Fruit fly (Drosophila melanogaster) whole organism, adult: ENCODE results near the gene CG11369.

Source experiments
- CG11617 ChIP-seq: fragments of 200-800 bp; sonication (Bioruptor generic); optimal IDR thresholded peaks from 2 replicates; lab custom pipeline; 2017; ENCODE audit warnings: mild to moderate bottlenecking, missing biosample characterization, missing genetic modification reagents, missing genetic modification characterization
- CG12768 ChIP-seq: fragments of 200-800 bp; sonication (Bioruptor generic); optimal IDR thresholded peaks from 2 replicates; lab custom pipeline; 2017; ENCODE audit warnings: missing biosample characterization, missing genetic modification characterization, mild to moderate bottlenecking, moderate library complexity, missing genetic modification reagents
- CG14711 ChIP-seq: fragments of 200-800 bp; sonication (Bioruptor generic); optimal IDR thresholded peaks from 2 replicates; lab custom pipeline; 2018; ENCODE audit warnings: missing biosample characterization, mild to moderate bottlenecking, missing genetic modification characterization, moderate library complexity
- CG1620 ChIP-seq: fragments of 200-800 bp; sonication (Bioruptor generic); optimal IDR thresholded peaks from 2 replicates; lab custom pipeline; 2016; ENCODE audit warnings: missing biosample characterization, missing genetic modification characterization
- CG33017 ChIP-seq: fragments of 200-800 bp; sonication (Bioruptor generic); optimal IDR thresholded peaks from 2 replicates; lab custom pipeline; 2018; ENCODE audit warnings: missing biosample characterization, mild to moderate bottlenecking, missing genetic modification characterization, moderate library complexity
- CG5204 ChIP-seq: fragments of 200-800 bp; sonication (Bioruptor generic); optimal IDR thresholded peaks from 2 replicates; lab custom pipeline; 2016; ENCODE audit warnings: missing biosample characterization, missing genetic modification characterization
- CG7045 ChIP-seq: fragments of 200-800 bp; sonication (Bioruptor generic); optimal IDR thresholded peaks from 2 replicates; lab custom pipeline; 2017; ENCODE audit warnings: missing biosample characterization, mild to moderate bottlenecking, missing genetic modification characterization
- CG7101 ChIP-seq: fragments of 200-800 bp; sonication (Bioruptor generic); optimal IDR thresholded peaks from 2 replicates; lab custom pipeline; 2018; ENCODE audit warnings: missing biosample characterization, mild to moderate bottlenecking, missing genetic modification characterization, moderate library complexity
- Clk ChIP-seq: fragments of 200-800 bp; sonication (Bioruptor generic); optimal IDR thresholded peaks from 2 replicates; lab custom pipeline; 2017; ENCODE audit warnings: missing biosample characterization, missing genetic modification characterization
- Crg-1 ChIP-seq: fragments of 200-800 bp; sonication (Bioruptor generic); optimal IDR thresholded peaks from 2 replicates; lab custom pipeline; 2016; ENCODE audit warnings: missing biosample characterization, missing genetic modification characterization
- Hr96 ChIP-seq: fragments of 200-800 bp; sonication (Bioruptor generic); optimal IDR thresholded peaks from 2 replicates; lab custom pipeline; 2016; ENCODE audit warnings: missing biosample characterization, missing genetic modification characterization
- Mnt ChIP-seq: fragments of 200-800 bp; sonication (Bioruptor generic); optimal IDR thresholded peaks from 2 replicates; lab custom pipeline; 2016; ENCODE audit warnings: missing biosample characterization, mild to moderate bottlenecking, missing genetic modification characterization
- bab1 ChIP-seq: fragments of 200-800 bp; sonication (Bioruptor generic); optimal IDR thresholded peaks from 3 replicates; lab custom pipeline; 2019; ENCODE audit warnings: missing biosample characterization, mild to moderate bottlenecking, missing genetic modification characterization, moderate library complexity
- cic ChIP-seq: fragments of 200-800 bp; sonication (Bioruptor generic); optimal IDR thresholded peaks from 2 replicates; lab custom pipeline; 2017; ENCODE audit warnings: missing biosample characterization, mild to moderate bottlenecking, missing genetic modification characterization, moderate library complexity
- cnc ChIP-seq, 2 experiments: fragments of >200 bp; optimal IDR thresholded peaks; 2 replicates each; lab custom pipeline; 2017
- kay ChIP-seq: fragments of 200-800 bp; sonication (Bioruptor generic); peaks from one replicate; lab custom pipeline; 2016; ENCODE audit warnings: missing biosample characterization, missing genetic modification characterization, borderline replicate concordance
- ovo ChIP-seq: fragments of 200-800 bp; sonication (Bioruptor generic); optimal IDR thresholded peaks from 2 replicates; lab custom pipeline; 2016; ENCODE audit warnings: missing biosample characterization, missing genetic modification characterization
- pad ChIP-seq: fragments of 200-800 bp; sonication (Bioruptor generic); optimal IDR thresholded peaks from 3 replicates; lab custom pipeline; 2017; ENCODE audit warnings: missing biosample characterization, missing genetic modification characterization, mild to moderate bottlenecking, moderate library complexity, missing genetic modification reagents
- tj ChIP-seq: fragments of 200-800 bp; sonication (Bioruptor generic); optimal IDR thresholded peaks from 3 replicates; lab custom pipeline; 2017; ENCODE audit warnings: missing biosample characterization, mild to moderate bottlenecking, missing genetic modification characterization, moderate library complexity
- toe ChIP-seq: fragments of 200-800 bp; sonication (Bioruptor generic); optimal IDR thresholded peaks from 2 replicates; lab custom pipeline; 2016; ENCODE audit warnings: missing biosample characterization, missing genetic modification characterization

The CG11369 gene

dm6 chrX:7573990-7574389 is at the start of gene CG11369:
CG11369 (plus strand) TSS chrX:7574290.
- no peak for TF ChIP-seq Crg-1 (GFP tag; lab: Kevin White, UChicago)
- no peak for TF ChIP-seq Hr96 (GFP tag; lab: Kevin White, UChicago)
- no peak for TF ChIP-seq cnc (optimal IDR thresholded peaks at IDR 0.05; lab: Kevin White, UChicago)
- no peak for TF ChIP-seq CG12768 (GFP tag; lab: Kevin White, UChicago)
- TF ChIP-seq Clk: no peak
- no peak for TF ChIP-seq kay (GFP tag; lab: Kevin White, UChicago)
- no peak for TF ChIP-seq CG7045 (GFP tag; lab: Kevin White, UChicago)
- TF ChIP-seq CG33017: no peak
- TF ChIP-seq ovo (GFP tag; lab: Kevin White, UChicago): no peak
- no peak for TF ChIP-seq CG7101 (tag; lab: Kevin White, UChicago)

DNA sequence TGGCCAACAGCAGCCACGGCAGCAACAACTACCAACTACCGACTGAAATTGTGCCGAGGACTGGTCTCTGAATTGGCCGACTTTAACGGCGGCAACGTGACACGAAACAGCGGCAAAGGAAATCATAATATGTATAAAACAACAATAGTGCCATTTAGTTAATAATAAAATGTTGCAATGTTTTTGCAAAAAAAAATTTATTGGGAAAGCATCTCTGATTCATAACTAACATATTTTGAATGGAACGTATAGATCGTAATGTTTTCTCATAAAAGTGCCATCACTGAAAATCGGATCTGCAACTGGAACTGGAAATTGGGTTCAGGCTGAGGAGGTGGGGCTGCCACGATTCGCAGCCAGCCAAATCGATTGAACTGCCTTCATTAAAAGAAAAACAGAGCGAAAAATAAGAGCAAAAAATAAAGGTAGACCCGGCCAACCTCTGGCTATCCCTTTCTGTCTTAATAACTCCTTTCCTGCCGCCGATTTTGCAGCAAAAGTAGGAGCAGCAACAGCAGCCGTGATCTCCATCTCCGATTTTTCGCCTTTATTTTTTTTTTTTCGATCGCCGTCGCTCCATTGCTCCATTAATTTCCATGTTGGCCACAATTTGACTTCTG is 47.9 kb upstream of the CG11369 start:
- TF ChIP-seq cnc (optimal IDR thresholded peaks at IDR 0.05; lab: Kevin White, UChicago) (no peak), tj (no peak), CG7045 (GFP tag; lab: Kevin White, UChicago) (no peak), ovo (GFP tag; lab: Kevin White, UChicago) (no peak), CG33017 (no peak), bab1 (GFP tag; lab: Kevin White, UChicago) (no peak), Crg-1 (GFP tag; lab: Kevin White, UChicago) (no peak), CG12768 (GFP tag; lab: Kevin White, UChicago) (no peak), CG14711 (tag; lab: Kevin White, UChicago) (no peak), pad (GFP tag; lab: Kevin White, UChicago) (no peak), Mnt (GFP tag; lab: Kevin White, UChicago) (no peak), CG11617 (GFP tag; lab: Kevin White, UChicago) (no peak), CG5204 (GFP tag; lab: Kevin White, UChicago) (no peak), toe (GFP tag; lab: Kevin White, UChicago) (no peak), CG7101 (tag; lab: Kevin White, UChicago) (no peak), kay (GFP tag; lab: Kevin White, UChicago) (no peak), Clk (no peak), Hr96 (GFP tag; lab: Kevin White, UChicago) (no peak), CG1620 (GFP tag; lab: Kevin White, UChicago) (no peak), cic (GFP tag; lab: Kevin White, UChicago) (no peak)

dm6 chrX:7526914-7527313 is 47.2 kb upstream of the CG11369 start:
- no peak for TF ChIP-seq tj
- no peak for TF ChIP-seq CG7101 (tag; lab: Kevin White, UChicago)
- no peak for TF ChIP-seq Crg-1 (GFP tag; lab: Kevin White, UChicago)

DNA sequence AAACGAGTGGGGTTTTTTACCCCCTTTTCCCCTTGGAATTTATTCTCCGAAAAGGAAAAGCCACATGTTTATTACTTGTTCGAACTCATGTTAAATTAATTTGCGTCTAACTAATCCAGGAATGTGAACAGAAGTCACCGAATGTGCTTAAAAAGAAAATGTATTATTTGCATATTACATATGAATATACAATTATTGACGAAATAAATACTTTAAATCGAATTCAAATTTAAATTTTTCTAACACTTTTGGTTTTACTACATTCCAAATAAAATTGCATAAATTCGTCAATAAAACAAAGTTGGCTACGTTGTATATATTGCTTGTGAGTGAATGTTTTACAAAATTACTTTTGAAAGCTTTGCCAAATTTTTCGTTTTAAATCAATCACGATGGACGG is 46.1 kb upstream of the CG11369 start, which contains the start of gene CG43138:
Gene CG43138, plus strand, starts transcription at position 301 of the 400 bp plus-strand sequence.
- TF ChIP-seq cnc (optimal IDR thresholded peaks at IDR 0.05; lab: Kevin White, UChicago) (no peak), kay (GFP tag; lab: Kevin White, UChicago) (no peak), pad (GFP tag; lab: Kevin White, UChicago) (no peak), toe (GFP tag; lab: Kevin White, UChicago) (no peak), CG5204 (GFP tag; lab: Kevin White, UChicago) (no peak), Clk (no peak), bab1 (GFP tag; lab: Kevin White, UChicago) (no peak), ovo (GFP tag; lab: Kevin White, UChicago) (no peak), CG33017 (no peak)

DNA sequence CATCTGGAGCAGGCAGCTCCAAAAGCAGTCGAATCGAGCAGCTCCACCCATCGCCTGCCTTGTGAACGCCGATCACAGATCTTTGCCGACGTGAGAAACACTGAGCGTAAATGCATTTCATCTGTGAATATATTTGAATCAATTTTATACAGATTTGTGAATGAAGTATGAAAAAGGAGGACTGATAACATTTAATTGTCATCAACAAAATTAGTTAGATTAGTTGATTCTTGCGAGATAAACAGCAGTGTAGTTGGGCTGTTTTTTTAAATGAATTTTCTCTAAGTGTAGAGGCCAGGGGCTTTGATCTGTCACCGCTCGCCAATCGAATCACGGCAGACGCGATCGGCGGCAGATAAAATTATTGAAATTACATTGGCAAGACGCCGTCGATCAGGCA is 43.9 kb upstream of the CG11369 start:
- no peak for TF ChIP-seq CG1620 (GFP tag; lab: Kevin White, UChicago)
- no peak for TF ChIP-seq toe (GFP tag; lab: Kevin White, UChicago)
- no peak for TF ChIP-seq CG7101 (tag; lab: Kevin White, UChicago)
- no peak for TF ChIP-seq tj
- TF ChIP-seq Crg-1 (GFP tag; lab: Kevin White, UChicago): no peak
- no peak for TF ChIP-seq CG14711 (tag; lab: Kevin White, UChicago)
- no peak for TF ChIP-seq Mnt (GFP tag; lab: Kevin White, UChicago)
- TF ChIP-seq CG5204 (GFP tag; lab: Kevin White, UChicago): no peak
- no peak for TF ChIP-seq ovo (GFP tag; lab: Kevin White, UChicago)
- no peak for TF ChIP-seq CG12768 (GFP tag; lab: Kevin White, UChicago)
- no peak for TF ChIP-seq kay (GFP tag; lab: Kevin White, UChicago)
- no peak for TF ChIP-seq pad (GFP tag; lab: Kevin White, UChicago)
- no peak for TF ChIP-seq cic (GFP tag; lab: Kevin White, UChicago)
- no peak for TF ChIP-seq cnc (optimal IDR thresholded peaks at IDR 0.05; lab: Kevin White, UChicago)
- TF ChIP-seq Clk: no peak
- no peak for TF ChIP-seq CG33017
- no peak for TF ChIP-seq Hr96 (GFP tag; lab: Kevin White, UChicago)

DNA sequence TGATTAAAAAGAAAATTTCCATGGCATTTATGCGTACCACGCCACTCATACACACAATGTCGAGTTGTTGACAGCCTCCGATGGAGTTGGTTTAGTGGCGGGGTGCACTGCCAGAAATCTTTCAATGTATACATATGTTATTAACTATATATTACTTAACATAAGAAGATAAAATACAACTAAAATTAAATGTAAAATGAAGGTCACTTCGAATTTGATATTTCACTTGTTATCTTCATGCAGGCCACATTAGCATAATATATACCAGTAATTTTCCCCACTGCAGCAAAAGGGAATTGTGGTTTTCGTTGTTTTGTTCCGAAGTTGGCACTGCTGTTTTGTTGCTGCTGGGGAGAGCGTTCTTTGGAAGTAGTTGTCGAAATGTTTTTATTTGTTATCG is 39.2 kb upstream of the CG11369 start:
- no peak for TF ChIP-seq CG14711 (tag; lab: Kevin White, UChicago)
- TF ChIP-seq cnc (optimal IDR thresholded peaks at IDR 0.05; lab: Kevin White, UChicago): no peak
- TF ChIP-seq Clk: no peak
- no peak for TF ChIP-seq pad (GFP tag; lab: Kevin White, UChicago)
- no peak for TF ChIP-seq CG5204 (GFP tag; lab: Kevin White, UChicago)
- no peak for TF ChIP-seq Hr96 (GFP tag; lab: Kevin White, UChicago)
- TF ChIP-seq toe (GFP tag; lab: Kevin White, UChicago): no peak
- no peak for TF ChIP-seq cic (GFP tag; lab: Kevin White, UChicago)
- TF ChIP-seq CG1620 (GFP tag; lab: Kevin White, UChicago): no peak
- TF ChIP-seq CG12768 (GFP tag; lab: Kevin White, UChicago): no peak
- TF ChIP-seq Crg-1 (GFP tag; lab: Kevin White, UChicago): no peak
- TF ChIP-seq Mnt (GFP tag; lab: Kevin White, UChicago): no peak
- no peak for TF ChIP-seq tj
- no peak for TF ChIP-seq ovo (GFP tag; lab: Kevin White, UChicago)
- TF ChIP-seq CG7045 (GFP tag; lab: Kevin White, UChicago): no peak
- TF ChIP-seq CG7101 (tag; lab: Kevin White, UChicago): no peak
- TF ChIP-seq CG33017: no peak
- TF ChIP-seq CG11617 (GFP tag; lab: Kevin White, UChicago): no peak
- no peak for TF ChIP-seq kay (GFP tag; lab: Kevin White, UChicago)
